Fruit fly (Drosophila melanogaster): ENCODE measurements around the gene Spn77Ba.

Gene Spn77Ba

DNA sequence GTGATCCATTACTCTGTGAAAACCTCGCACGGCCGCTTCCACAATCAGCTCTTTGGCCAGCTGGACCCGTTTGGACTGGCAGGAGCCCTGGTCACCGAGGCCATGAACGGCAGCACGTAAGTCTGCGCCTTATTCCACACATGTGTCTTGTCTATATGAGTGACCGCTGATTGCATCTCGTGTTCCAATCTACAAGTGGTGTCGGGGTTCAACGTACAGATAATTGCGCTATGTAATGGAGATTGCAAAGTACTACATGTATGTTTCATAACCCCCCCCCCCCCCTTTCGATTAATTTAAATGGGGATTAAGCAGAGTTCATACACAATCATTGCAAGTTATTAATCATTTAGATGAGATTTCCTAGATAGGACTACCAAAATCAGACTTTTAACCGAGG lies 37.9 kb downstream of the Spn77Ba start:
- TF ChIP-seq EcR (GFP tag; optimal IDR thresholded peaks at IDR 0.05): peak; percentile 82
- no peak for TF ChIP-seq Ets98B (GFP tag; IDR thresholded peaks at IDR 0.05)
- no peak for TF ChIP-seq Snoo (tag; optimal IDR thresholded peaks at IDR 0.05)

DNA sequence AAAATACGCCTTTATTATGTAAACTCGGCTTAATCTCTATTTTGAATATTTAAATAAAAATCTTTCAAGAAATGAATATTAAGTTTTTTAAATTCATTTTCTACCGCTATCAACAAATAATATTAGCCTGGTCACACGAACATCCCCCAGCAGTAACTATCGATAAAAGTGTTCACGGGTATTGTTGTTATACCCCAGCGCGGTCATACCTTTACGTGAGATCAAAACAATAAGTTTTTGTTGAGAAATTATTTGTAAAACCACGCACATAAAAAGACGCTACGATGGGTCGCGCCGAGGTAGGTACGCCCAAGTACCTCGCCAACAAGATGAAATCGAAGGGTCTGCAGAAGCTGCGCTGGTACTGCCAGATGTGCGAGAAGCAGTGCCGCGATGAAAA lies 39.6 kb downstream of the Spn77Ba start, which contains the start of gene kin17:
Gene kin17 (plus strand): TSS at position 195 of the 400 bp plus-strand sequence.
- TF ChIP-seq CG17806 (tag; optimal IDR thresholded peaks at IDR 0.05): no peak
- no peak for TF ChIP-seq CG34367 (tag; optimal IDR thresholded peaks at IDR 0.05)
- TF ChIP-seq Snoo (tag; optimal IDR thresholded peaks at IDR 0.05): no peak
- no peak for TF ChIP-seq rn (GFP tag; IDR thresholded peaks at IDR 0.05)
- no peak for TF ChIP-seq gl (tag; optimal IDR thresholded peaks at IDR 0.05)
- TF ChIP-seq EcR (GFP tag; optimal IDR thresholded peaks at IDR 0.05): no peak
- no peak for TF ChIP-seq CG9948 (tag; optimal IDR thresholded peaks at IDR 0.05)
- TF ChIP-seq Pif1B (GFP tag; optimal IDR thresholded peaks at IDR 0.05): no peak
- TF ChIP-seq CG15710 (tag; optimal IDR thresholded peaks at IDR 0.05): no peak
- TF ChIP-seq Ets98B (GFP tag; IDR thresholded peaks at IDR 0.05): no peak
- no peak for TF ChIP-seq CG14655 (GFP tag; optimal IDR thresholded peaks at IDR 0.05)
- TF ChIP-seq fd96Ca (GFP tag; IDR thresholded peaks at IDR 0.05): no peak
- no peak for TF ChIP-seq CG4496 (GFP tag; IDR thresholded peaks at IDR 0.05)
- TF ChIP-seq Pif1A (GFP tag; optimal IDR thresholded peaks at IDR 0.05): no peak
- TF ChIP-seq CG12605 (GFP tag; IDR thresholded peaks at IDR 0.05): no peak
- TF ChIP-seq CG8159 (tag; optimal IDR thresholded peaks at IDR 0.05): no peak

- TF ChIP-seq fd96Ca (GFP tag; IDR thresholded peaks at IDR 0.05): no peak
- no peak for TF ChIP-seq CG13204 (GFP tag; optimal IDR thresholded peaks at IDR 0.05)
- no peak for TF ChIP-seq gl (tag; optimal IDR thresholded peaks at IDR 0.05)
- TF ChIP-seq CG9948 (tag; optimal IDR thresholded peaks at IDR 0.05): no peak
- TF ChIP-seq CG17806 (tag; optimal IDR thresholded peaks at IDR 0.05): no peak
- no peak for TF ChIP-seq CG34367 (tag; optimal IDR thresholded peaks at IDR 0.05)
- TF ChIP-seq EcR (GFP tag; optimal IDR thresholded peaks at IDR 0.05): no peak
- no peak for TF ChIP-seq CG8159 (tag; optimal IDR thresholded peaks at IDR 0.05)
- no peak for TF ChIP-seq CG12605 (GFP tag; IDR thresholded peaks at IDR 0.05)
- TF ChIP-seq D1 (tag; optimal IDR thresholded peaks at IDR 0.05): no peak
- TF ChIP-seq CG15710 (tag; optimal IDR thresholded peaks at IDR 0.05): no peak
- no peak for TF ChIP-seq CG14655 (GFP tag; optimal IDR thresholded peaks at IDR 0.05)
- no peak for TF ChIP-seq Snoo (tag; optimal IDR thresholded peaks at IDR 0.05)
- TF ChIP-seq CG10348 (GFP tag; IDR thresholded peaks at IDR 0.05): no peak
- TF ChIP-seq Pif1B (GFP tag; optimal IDR thresholded peaks at IDR 0.05): no peak
- no peak for TF ChIP-seq rn (GFP tag; IDR thresholded peaks at IDR 0.05)
- TF ChIP-seq Pif1A (GFP tag; optimal IDR thresholded peaks at IDR 0.05): no peak
- no peak for TF ChIP-seq CG32121 (GFP tag; IDR thresholded peaks at IDR 0.05)
- TF ChIP-seq Ets98B (GFP tag; IDR thresholded peaks at IDR 0.05): no peak
These were observed 41.2 kb downstream of the Spn77Ba start, which contains the start of gene CG5665 for dm6 chr3L:20358212-20358611. CG5665 (plus strand) TSS chr3L:20358512.

dm6 chr3L:20361389-20361788 lies 44.4 kb downstream of the Spn77Ba start, which contains the start of gene Prim2:
Prim2 (minus strand) TSS chr3L:20361585.
- TF ChIP-seq Pif1B (GFP tag; optimal IDR thresholded peaks at IDR 0.05) (no peak), CG8301 (tag; optimal IDR thresholded peaks at IDR 0.05) (no peak)

dm6 chr3L:20366074-20366473 lies 49.1 kb downstream of the Spn77Ba start:
- TF ChIP-seq CG15710 (tag; optimal IDR thresholded peaks at IDR 0.05) (no peak), CG34367 (tag; optimal IDR thresholded peaks at IDR 0.05) (no peak), CG8159 (tag; optimal IDR thresholded peaks at IDR 0.05) (no peak), CG14655 (GFP tag; optimal IDR thresholded peaks at IDR 0.05) (no peak)

DNA sequence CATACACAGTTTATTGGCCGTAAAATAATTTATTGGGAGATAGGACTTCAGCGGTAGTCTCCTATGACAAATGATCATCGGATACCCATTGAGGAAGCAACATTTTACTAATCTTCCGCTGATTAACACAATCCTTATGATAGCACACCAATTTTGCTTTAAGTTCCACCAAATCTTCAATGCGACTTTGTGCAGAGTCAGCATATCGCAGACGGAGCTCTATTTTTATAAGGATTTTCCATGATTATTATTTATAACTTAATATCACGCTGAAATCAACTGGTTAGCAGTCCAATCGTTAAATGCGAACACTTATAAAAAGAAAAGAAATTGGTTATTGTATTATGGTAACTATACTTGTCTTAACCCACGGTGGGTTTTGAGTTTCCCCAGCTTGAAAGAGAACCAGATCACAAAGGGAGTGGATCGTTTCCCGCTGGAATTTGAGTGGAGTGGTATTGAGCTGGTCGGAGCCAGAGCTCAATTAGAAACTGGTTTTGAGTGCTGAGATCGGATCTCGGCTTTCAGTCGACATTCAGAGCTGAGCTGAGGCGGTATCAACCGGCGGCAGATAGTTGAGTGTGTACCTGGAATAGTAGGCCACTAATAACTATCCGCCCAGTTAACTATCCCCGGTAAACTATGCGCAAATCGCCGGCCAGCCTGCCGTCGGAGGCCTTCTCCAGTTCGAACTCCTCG lies 49.8 kb downstream of the Spn77Ba start, which contains the start of the genes Toll-9 and in:
Gene Toll-9 (minus strand): TSS at position 51 of the 699 bp plus-strand sequence.
Gene in (plus strand): TSS at position 525 of the 699 bp plus-strand sequence.
- TF ChIP-seq CG12605 (GFP tag; IDR thresholded peaks at IDR 0.05): no peak
- no peak for TF ChIP-seq CG34367 (tag; optimal IDR thresholded peaks at IDR 0.05)
- no peak for TF ChIP-seq CG14655 (GFP tag; optimal IDR thresholded peaks at IDR 0.05)
- no peak for TF ChIP-seq Snoo (tag; optimal IDR thresholded peaks at IDR 0.05)
- no peak for TF ChIP-seq CG9948 (tag; optimal IDR thresholded peaks at IDR 0.05)
- TF ChIP-seq CG8159 (tag; optimal IDR thresholded peaks at IDR 0.05): no peak
- TF ChIP-seq rn (GFP tag; IDR thresholded peaks at IDR 0.05): no peak
- no peak for TF ChIP-seq CG4496 (GFP tag; IDR thresholded peaks at IDR 0.05)
- TF ChIP-seq Pif1B (GFP tag; optimal IDR thresholded peaks at IDR 0.05): no peak
- no peak for TF ChIP-seq CG13204 (GFP tag; optimal IDR thresholded peaks at IDR 0.05)
- no peak for TF ChIP-seq fd96Ca (GFP tag; IDR thresholded peaks at IDR 0.05)
- TF ChIP-seq CG32121 (GFP tag; IDR thresholded peaks at IDR 0.05): no peak
- no peak for TF ChIP-seq EcR (GFP tag; optimal IDR thresholded peaks at IDR 0.05)
- no peak for TF ChIP-seq CG17806 (tag; optimal IDR thresholded peaks at IDR 0.05)
- no peak for TF ChIP-seq gl (tag; optimal IDR thresholded peaks at IDR 0.05)
- no peak for TF ChIP-seq D1 (tag; optimal IDR thresholded peaks at IDR 0.05)

Measured in whole organism, pupa.